ENCODE assay signal across 2 fruit fly cellular contexts in the genomic region with DNA sequence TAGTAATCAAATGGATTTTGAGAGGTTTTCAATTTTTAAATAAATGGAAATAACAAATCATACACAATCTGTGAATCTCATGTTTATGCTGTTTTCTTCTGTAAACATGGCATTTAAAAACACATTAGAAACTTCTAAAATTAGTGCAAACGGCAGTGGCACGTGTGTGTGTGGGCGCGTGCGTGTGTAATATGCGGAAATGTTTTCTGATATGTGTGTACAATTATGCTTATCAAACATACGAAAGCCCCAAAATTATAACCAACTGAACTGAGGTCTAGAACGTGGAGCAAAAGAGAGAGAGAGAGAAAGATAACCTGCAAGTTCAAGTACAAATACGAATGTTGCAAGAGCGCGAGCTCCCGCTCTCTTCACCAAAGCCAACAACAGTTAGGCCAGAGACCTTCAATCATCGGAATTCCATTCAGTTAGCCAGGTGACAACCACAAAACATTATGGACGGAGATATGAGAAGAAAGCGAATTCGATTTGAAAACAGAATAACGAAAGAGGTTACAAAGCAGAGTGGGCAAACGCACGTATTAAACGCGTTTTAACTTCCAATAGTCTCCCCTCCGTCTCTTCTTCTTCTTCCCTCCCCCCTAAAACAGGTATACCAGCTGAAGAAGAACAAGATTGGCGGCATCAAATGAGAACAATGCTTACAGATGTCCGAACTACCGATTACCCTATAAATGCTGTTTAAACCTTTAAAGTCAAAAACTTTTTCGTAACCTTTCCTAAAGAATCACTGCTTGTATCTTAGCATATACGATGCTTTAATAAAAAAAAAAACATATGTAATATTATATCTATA.
TF ChIP-seq lines count a peak whose summit lies in the region.

No protein-coding gene starts in this region.

TF ChIP-seq in whole organism, embryonic, 481 proteins besides CTCF, POLR2A, EP300 and RAD21 (continued from another document and continues in another):
- TF ChIP-seq slp2 (GFP tag; optimal IDR thresholded peaks at IDR 0.05; lab: Kevin White, UChicago) (peak; percentile 82), Oli (tag; optimal IDR thresholded peaks at IDR 0.05; lab: Kevin White, UChicago) (peak; percentile 95), HLH4C (GFP tag; IDR thresholded peaks at IDR 0.05; lab: Robert Waterston, UW; ENCODE audit: partially characterized antibody) (no peak), jing (GFP tag; optimal IDR thresholded peaks at IDR 0.05; lab: Kevin White, UChicago) (peak; percentile 90), fd96Cb (tag; optimal IDR thresholded peaks at IDR 0.05; lab: Kevin White, UChicago) (peak; percentile 97), Bgb (GFP tag; IDR thresholded peaks at IDR 0.05; lab: Robert Waterston, UW; ENCODE audit: partially characterized antibody) (no peak), Fer3 (tag; optimal IDR thresholded peaks at IDR 0.05; lab: Kevin White, UChicago) (peak; percentile 98), CG14050 (GFP tag; IDR thresholded peaks at IDR 0.05; lab: Robert Waterston, UW) (peak; percentile 96), CG13775 (GFP tag; optimal IDR thresholded peaks at IDR 0.05; lab: Kevin White, UChicago) (peak; percentile 95), Dref (GFP tag; IDR thresholded peaks at IDR 0.05; lab: Robert Waterston, UW) (peak; percentile 41), HLHmδ (GFP tag; optimal IDR thresholded peaks at IDR 0.05; lab: Kevin White, UChicago) (no peak), Elba2 (GFP tag; optimal IDR thresholded peaks at IDR 0.05; lab: Kevin White, UChicago) (no peak), CG15514 (GFP tag; optimal IDR thresholded peaks at IDR 0.05; lab: Kevin White, UChicago) (peak; percentile 92), abd-A (tag; optimal IDR thresholded peaks at IDR 0.05; lab: Kevin White, UChicago) (peak; percentile 87), CG3163 (GFP tag; optimal IDR thresholded peaks at IDR 0.05; lab: Kevin White, UChicago) (peak; percentile 43), danr (GFP tag; IDR thresholded peaks at IDR 0.05; lab: Robert Waterston, UW) (peak; percentile 93), ap (GFP tag; IDR thresholded peaks at IDR 0.05; lab: Robert Waterston, UW) (peak; percentile 94), CG12942 (GFP tag; optimal IDR thresholded peaks at IDR 0.05; lab: Kevin White, UChicago) (peak; percentile 94), Hr51 (GFP tag; optimal IDR thresholded peaks at IDR 0.05; lab: Kevin White, UChicago) (peak; percentile 92 to 95), ranshi (GFP tag; IDR thresholded peaks at IDR 0.05; lab: Robert Waterston, UW) (peak; percentile 97), maf-S (GFP tag; optimal IDR thresholded peaks at IDR 0.05; lab: Kevin White, UChicago) (peak; percentile 78), mld (GFP tag; IDR thresholded peaks at IDR 0.05; lab: Robert Waterston, UW; ENCODE audit: partially characterized antibody) (no peak), BtbVII (GFP tag; optimal IDR thresholded peaks at IDR 0.05; lab: Kevin White, UChicago) (peak; percentile 97), Jarid2 (GFP tag; optimal IDR thresholded peaks at IDR 0.05; lab: Kevin White, UChicago) (peak; percentile 83), ssp (GFP tag; IDR thresholded peaks at IDR 0.05; lab: Robert Waterston, UW) (peak; percentile 90), pho (GFP tag; optimal IDR thresholded peaks at IDR 0.05; lab: Kevin White, UChicago) (peak; percentile 84), Xbp1 (GFP tag; optimal IDR thresholded peaks at IDR 0.05; lab: Kevin White, UChicago) (peak; percentile 96), tx (GFP tag; optimal IDR thresholded peaks at IDR 0.05; lab: Kevin White, UChicago) (peak; percentile 79), CG14860 (GFP tag; IDR thresholded peaks at IDR 0.05; lab: Robert Waterston, UW; ENCODE audit: partially characterized antibody) (no peak), NC2β (GFP tag; optimal IDR thresholded peaks at IDR 0.05; lab: Kevin White, UChicago) (peak; percentile 77), disco-r (GFP tag; optimal IDR thresholded peaks at IDR 0.05; lab: Kevin White, UChicago) (peak; percentile 81), CG4707 (GFP tag; optimal IDR thresholded peaks at IDR 0.05; lab: Kevin White, UChicago) (peak; percentile 84), CG8924 (tag; optimal IDR thresholded peaks at IDR 0.05; lab: Kevin White, UChicago) (peak; percentile 98), CG12769 (tag; optimal IDR thresholded peaks at IDR 0.05; lab: Kevin White, UChicago) (peak; percentile 97), gfzf (GFP tag; optimal IDR thresholded peaks at IDR 0.05; lab: Kevin White, UChicago) (no peak), wdn (GFP tag; IDR thresholded peaks at IDR 0.05; lab: Robert Waterston, UW) (peak; percentile 96), CG7372 (GFP tag; IDR thresholded peaks at IDR 0.05; lab: Robert Waterston, UW) (peak; percentile 98), Dbx (GFP tag; IDR thresholded peaks at IDR 0.05; lab: Robert Waterston, UW) (peak; percentile 98), Stat92E (GFP tag; optimal IDR thresholded peaks at IDR 0.05; lab: Kevin White, UChicago) (peak in 1 of 3 experiments; percentile 78), unc-4 (GFP tag; IDR thresholded peaks at IDR 0.05; lab: Robert Waterston, UW; ENCODE audit: partially characterized antibody) (no peak), onecut (GFP tag; IDR thresholded peaks at IDR 0.05; lab: Robert Waterston, UW) (peak; percentile 91), esg (GFP tag; conservative IDR thresholded peaks at IDR 0.05; lab: Robert Waterston, UW) (peak; percentile 94), zfh1 (GFP tag; IDR thresholded peaks at IDR 0.05; lab: Robert Waterston, UW) (peak; percentile 95), pita (GFP tag; optimal IDR thresholded peaks at IDR 0.05; lab: Kevin White, UChicago) (no peak), fd64A (GFP tag; optimal IDR thresholded peaks at IDR 0.05; lab: Kevin White, UChicago) (peak; percentile 94), CG2120 (GFP tag; optimal IDR thresholded peaks at IDR 0.05; lab: Kevin White, UChicago) (peak; percentile 96), bbx (GFP tag; IDR thresholded peaks at IDR 0.05; lab: Robert Waterston, UW; ENCODE audit: partially characterized antibody) (0 out of 2 replicates have a peak, but pooled peaks have one; percentile 21), CG12071 (GFP tag; optimal IDR thresholded peaks at IDR 0.05; lab: Kevin White, UChicago) (peak; percentile 95), Hand (GFP tag; optimal IDR thresholded peaks at IDR 0.05; lab: Kevin White, UChicago) (peak; percentile 90), ems (GFP tag; optimal IDR thresholded peaks at IDR 0.05; lab: Kevin White, UChicago) (peak; percentile 83), stc (GFP tag; IDR thresholded peaks at IDR 0.05; lab: Robert Waterston, UW) (peak; percentile 94), CG12236 (GFP tag; optimal IDR thresholded peaks at IDR 0.05; lab: Kevin White, UChicago) (peak; percentile 58), corto (GFP tag; optimal IDR thresholded peaks at IDR 0.05; lab: Kevin White, UChicago) (peak; percentile 92), oc (tag; optimal IDR thresholded peaks at IDR 0.05; lab: Kevin White, UChicago) (peak; percentile 97), CG15269 (tag; optimal IDR thresholded peaks at IDR 0.05; lab: Kevin White, UChicago) (peak; percentile 98), Dip2 (GFP tag; IDR thresholded peaks at IDR 0.05; lab: Robert Waterston, UW) (peak; percentile 33; the same call in 1 of the 2 replicates), CG4328 (GFP tag; optimal IDR thresholded peaks at IDR 0.05; lab: Kevin White, UChicago) (peak; percentile 71), CHES-1-like (GFP tag; optimal IDR thresholded peaks at IDR 0.05; lab: Kevin White, UChicago) (peak; percentile 72), CG8944 (GFP tag; optimal IDR thresholded peaks at IDR 0.05; lab: Kevin White, UChicago) (peak; percentile 89)

TF ChIP-seq in whole organism, prepupa, 60 proteins besides CTCF, POLR2A, EP300 and RAD21 (continued from another document):
- TF ChIP-seq Blimp-1 (GFP tag; optimal IDR thresholded peaks at IDR 0.05; lab: Kevin White, UChicago) (peak; percentile 84), OdsH (GFP tag; optimal IDR thresholded peaks at IDR 0.05; lab: Kevin White, UChicago) (peak; percentile 95), CG6276 (GFP tag; optimal IDR thresholded peaks at IDR 0.05; lab: Kevin White, UChicago) (peak; percentile 87), Eip93F (GFP tag; optimal IDR thresholded peaks at IDR 0.05; lab: Kevin White, UChicago) (peak; percentile 95), Ets21C (GFP tag; optimal IDR thresholded peaks at IDR 0.05; lab: Kevin White, UChicago) (peak; percentile 87), CG6808 (GFP tag; optimal IDR thresholded peaks at IDR 0.05; lab: Kevin White, UChicago) (peak; percentile 83), Lpt (GFP tag; optimal IDR thresholded peaks at IDR 0.05; lab: Kevin White, UChicago) (peak; percentile 92), net (GFP tag; optimal IDR thresholded peaks at IDR 0.05; lab: Kevin White, UChicago) (peak; percentile 88), Gug (GFP tag; IDR thresholded peaks at IDR 0.05; lab: Robert Waterston, UW) (peak; percentile 87), dsx (GFP tag; optimal IDR thresholded peaks at IDR 0.05; lab: Kevin White, UChicago; ENCODE audit: poor library complexity, severe bottlenecking) (peak; percentile 88), Hr39 (GFP tag; optimal IDR thresholded peaks at IDR 0.05; lab: Kevin White, UChicago) (peak; percentile 91), spab (GFP tag; optimal IDR thresholded peaks at IDR 0.05; lab: Kevin White, UChicago) (peak; percentile 80), ss (GFP tag; optimal IDR thresholded peaks at IDR 0.05; lab: Kevin White, UChicago) (peak; percentile 80 to 84), eg (GFP tag; IDR thresholded peaks at IDR 0.05; lab: Robert Waterston, UW) (peak; percentile 95)
